Worm (Caenorhabditis elegans): ENCODE results near the gene Y57A10C.11.

DNA sequence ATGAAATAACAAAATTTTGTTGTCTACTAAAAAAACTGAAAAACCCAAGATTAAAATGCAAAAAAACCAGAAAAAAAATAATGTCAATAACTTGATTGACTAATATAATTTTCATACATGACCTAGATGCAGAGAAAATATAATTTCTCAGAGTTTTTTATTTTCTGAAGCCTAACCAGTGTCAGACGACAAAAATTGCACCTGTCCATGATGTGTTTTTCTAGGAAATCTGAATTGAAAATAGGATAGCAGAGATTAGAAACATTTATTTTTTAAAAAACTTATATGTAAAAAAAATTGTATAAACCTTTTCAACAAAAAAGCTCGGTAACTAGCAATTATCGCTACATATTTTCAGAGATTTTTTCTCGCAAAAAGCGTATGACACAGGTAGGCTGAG lies 3.3 kb upstream of the Y57A10C.11 start:
- TF ChIP-seq fkh-10 (GFP tag; optimal IDR thresholded peaks at IDR 0.05) (no peak), irx-1 (tag; optimal IDR thresholded peaks at IDR 0.05) (no peak), unc-98 (GFP tag; IDR thresholded peaks at IDR 0.05) (no peak), lin-39 (tag; optimal IDR thresholded peaks at IDR 0.05) (no peak), zag-1 (tag; optimal IDR thresholded peaks at IDR 0.05) (no peak), unc-130 (tag; optimal IDR thresholded peaks at IDR 0.05) (no peak), nhr-11 (tag; optimal IDR thresholded peaks at IDR 0.05) (no peak), nhr-76 (tag; optimal IDR thresholded peaks at IDR 0.05) (no peak), ceh-82 (tag; optimal IDR thresholded peaks at IDR 0.05) (no peak), ztf-4 (tag; optimal IDR thresholded peaks at IDR 0.05) (no peak), pqm-1 (tag; optimal IDR thresholded peaks at IDR 0.05) (no peak), ztf-11 (tag; optimal IDR thresholded peaks at IDR 0.05) (no peak), jun-1 (tag; optimal IDR thresholded peaks at IDR 0.05) (no peak)

All from whole organism, L1 larva.